Worm (Caenorhabditis elegans) whole organism, mixed stage, embryonic: ENCODE data around the gene asp-13.

ENCODE experiments used
- blmp-1 ChIP-seq: fragments of 150-350 bp; optimal IDR thresholded peaks from 2 replicates; lab custom pipeline; 2014; ENCODE audit warnings: missing biosample characterization, missing genetic modification characterization
- ceh-43 ChIP-seq: fragments of 200-800 bp; sonication (Bioruptor generic); optimal IDR thresholded peaks from 2 replicates; lab custom pipeline; 2018; ENCODE audit warnings: mild to moderate bottlenecking, missing genetic modification characterization, moderate library complexity, missing compliant biosample characterization
- mab-5 ChIP-seq: fragments of 150-350 bp; optimal IDR thresholded peaks from 2 replicates; lab custom pipeline; 2014; ENCODE audit warnings: missing biosample characterization, missing genetic modification characterization
- mls-2 ChIP-seq: sonication (generic microtip); optimal IDR thresholded peaks from 2 replicates; lab custom pipeline; 2016; ENCODE audit warnings: mild to moderate bottlenecking, missing genetic modification characterization, moderate library complexity, missing compliant biosample characterization
- nhr-12 ChIP-seq: fragments of 150-350 bp; optimal IDR thresholded peaks from 2 replicates; lab custom pipeline; 2014; ENCODE audit warnings: missing biosample characterization, missing genetic modification characterization
- nhr-237 ChIP-seq: fragments of 150-350 bp; optimal IDR thresholded peaks from 2 replicates; lab custom pipeline; 2014; ENCODE audit warnings: missing biosample characterization, missing genetic modification characterization
- sem-2 ChIP-seq: fragments of 200-800 bp; sonication (Bioruptor generic); optimal IDR thresholded peaks from 2 replicates; lab custom pipeline; 2018; ENCODE audit warnings: mild to moderate bottlenecking, missing genetic modification characterization, missing compliant biosample characterization
- snpc-4 ChIP-seq: fragments of 150-350 bp; optimal IDR thresholded peaks from 2 replicates; lab custom pipeline; 2014; ENCODE audit warnings: missing biosample characterization, missing genetic modification characterization
- unc-39 ChIP-seq: fragments of 150-350 bp; optimal IDR thresholded peaks from 2 replicates; lab custom pipeline; 2014; ENCODE audit warnings: missing biosample characterization, missing genetic modification characterization
- unc-62 ChIP-seq: fragments of 150-350 bp; optimal IDR thresholded peaks from 2 replicates; lab custom pipeline; 2014; ENCODE audit warnings: missing biosample characterization, missing genetic modification reagents, missing genetic modification characterization

DNA sequence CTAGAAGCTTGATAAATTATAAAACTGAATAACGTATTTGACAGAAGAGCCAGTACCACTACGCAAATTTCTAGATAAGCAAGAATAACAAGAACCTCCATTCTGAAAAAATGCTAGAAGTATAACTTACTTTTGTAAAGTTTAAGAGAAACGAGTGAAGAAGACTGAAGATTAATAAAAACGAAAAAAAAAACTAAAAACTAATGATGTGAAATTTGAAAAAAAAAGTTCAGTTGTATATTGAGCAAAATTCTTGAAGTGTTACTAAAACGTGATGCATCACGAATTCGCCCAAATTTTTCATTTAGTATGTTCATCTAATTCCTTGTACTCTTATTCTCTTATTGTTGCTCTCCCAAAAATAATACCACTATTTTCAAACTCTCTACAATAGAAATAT lies 34.2 kb upstream of the asp-13 start, which contains the start of gene ZC190.6:
- TF ChIP-seq unc-62 (GFP tag; lab: Kevin White, UChicago): no peak
- no peak for TF ChIP-seq mls-2
- TF ChIP-seq snpc-4 (tag; lab: Kevin White, UChicago): no peak
- no peak for TF ChIP-seq nhr-237 (tag; lab: Kevin White, UChicago)
- no peak for TF ChIP-seq blmp-1 (tag; lab: Kevin White, UChicago)
- TF ChIP-seq sem-2 (GFP tag; lab: Kevin White, UChicago): no peak
- no peak for TF ChIP-seq mab-5 (tag; lab: Kevin White, UChicago)
- TF ChIP-seq nhr-12 (tag; lab: Kevin White, UChicago): no peak
- TF ChIP-seq unc-39 (tag; lab: Kevin White, UChicago): no peak
- TF ChIP-seq ceh-43: no peak
